Fruit fly (Drosophila melanogaster) whole organism: Measurements from ENCODE around the gene TfIIB.

Experiments used
- CG8478 ChIP-seq: fragments of >200 bp; optimal IDR thresholded peaks from 2 replicates; lab custom pipeline; 2018; ENCODE audit warnings: inconsistent platforms
- pan ChIP-seq: fragments of >200 bp; optimal IDR thresholded peaks from 2 replicates; lab custom pipeline; 2017
- usp ChIP-seq: fragments of >200 bp; optimal IDR thresholded peaks from 2 replicates; lab custom pipeline; 2017; ENCODE audit warnings: missing biosample characterization, missing genetic modification characterization, mixed read lengths

dm6 chr2L:10455944-10456520 lies 24.9 kb downstream of the TfIIB start:
- TF ChIP-seq usp (GFP tag; lab: Kevin White, UChicago): no peak
- TF ChIP-seq pan (lab: Kevin White, UChicago): no peak
- TF ChIP-seq CG8478 (lab: Kevin White, UChicago): no peak
